Worm (Caenorhabditis elegans) whole organism, late embryonic: ENCODE measurements around the gene ZK1307.2.

Source experiments
- C08G9.2 ChIP-seq: sonication (generic microtip); optimal IDR thresholded peaks from 2 replicates; lab custom pipeline; 2016; ENCODE audit warnings: mild to moderate bottlenecking, missing genetic modification characterization, moderate library complexity, missing compliant biosample characterization
- Y22D7AL.16 ChIP-seq: sonication (generic microtip); optimal IDR thresholded peaks from 2 replicates; lab custom pipeline; 2016; ENCODE audit warnings: missing genetic modification characterization, missing compliant biosample characterization
- ceh-31 ChIP-seq: sonication (generic microtip); optimal IDR thresholded peaks from 2 replicates; lab custom pipeline; 2016; ENCODE audit warnings: missing genetic modification characterization, missing compliant biosample characterization
- ceh-34 ChIP-seq: sonication (generic microtip); optimal IDR thresholded peaks from 2 replicates; lab custom pipeline; 2016; ENCODE audit warnings: mild to moderate bottlenecking, missing genetic modification characterization, missing compliant biosample characterization
- elt-4 ChIP-seq: sonication (generic microtip); optimal IDR thresholded peaks from 2 replicates; lab custom pipeline; 2016; ENCODE audit warnings: missing genetic modification characterization, missing compliant biosample characterization
- fax-1 ChIP-seq: sonication (generic microtip); optimal IDR thresholded peaks from 2 replicates; lab custom pipeline; 2016; ENCODE audit warnings: missing genotype, missing genetic modification characterization, missing compliant biosample characterization
- lin-11 ChIP-seq: fragments of 200-800 bp; sonication (Bioruptor generic); optimal IDR thresholded peaks from 2 replicates; lab custom pipeline; 2018; ENCODE audit warnings: mild to moderate bottlenecking, missing genetic modification characterization, missing compliant biosample characterization
- nhr-11 ChIP-seq: fragments of 150-350 bp; optimal IDR thresholded peaks from 2 replicates; lab custom pipeline; 2014; ENCODE audit warnings: missing biosample characterization, missing genetic modification characterization
- nhr-232 ChIP-seq: sonication (generic microtip); optimal IDR thresholded peaks from 2 replicates; lab custom pipeline; 2016; ENCODE audit warnings: missing genetic modification characterization, missing compliant biosample characterization
- pat-9 ChIP-seq: fragments of 200-800 bp; sonication (Bioruptor generic); optimal IDR thresholded peaks from 2 replicates; lab custom pipeline; 2018; ENCODE audit warnings: mild to moderate bottlenecking, missing genetic modification characterization, moderate library complexity, missing compliant biosample characterization
- pha-2 ChIP-seq: sonication (generic microtip); optimal IDR thresholded peaks from 2 replicates; lab custom pipeline; 2017; ENCODE audit warnings: mild to moderate bottlenecking, missing genetic modification characterization, missing compliant biosample characterization
- rnt-1 ChIP-seq: sonication (generic microtip); optimal IDR thresholded peaks from 2 replicates; lab custom pipeline; 2016; ENCODE audit warnings: missing genetic modification characterization, missing compliant biosample characterization

DNA sequence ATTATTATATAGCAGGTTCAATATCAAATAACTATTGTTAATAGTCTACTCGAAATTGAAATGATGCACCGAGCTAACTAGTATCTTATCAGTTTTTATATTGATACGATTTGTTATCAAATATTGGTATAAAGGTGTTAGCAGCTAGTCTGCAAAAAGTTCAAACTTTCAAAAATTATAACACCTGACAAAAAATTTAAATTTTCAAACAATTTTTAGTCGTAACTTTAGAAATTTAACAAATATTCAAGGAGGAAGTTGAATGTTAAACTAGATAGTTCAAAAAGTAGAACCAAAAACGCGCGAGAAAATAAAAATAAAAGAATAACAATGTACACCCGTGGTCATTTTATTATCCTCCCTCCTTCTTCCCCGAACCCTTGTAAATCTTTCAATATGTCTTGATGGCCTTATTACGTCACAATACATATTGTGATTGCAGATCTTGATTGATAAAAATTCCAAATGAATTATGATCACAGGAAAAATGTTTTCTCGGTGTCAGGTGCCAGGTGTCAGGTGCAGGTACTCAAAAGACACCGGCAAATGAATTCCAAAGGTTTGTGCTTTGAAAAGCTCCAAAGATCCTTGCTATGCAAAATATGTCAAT lies 1.9 kb upstream of the ZK1307.2 start, which contains the start of gene ZK1307.1:
- TF ChIP-seq nhr-11 (tag; lab: Kevin White, UChicago) (no peak), elt-4 (no peak), lin-11 (tag; lab: Kevin White, UChicago) (no peak), rnt-1 (no peak), ceh-31 (tag; lab: Kevin White, UChicago) (no peak), fax-1 (no peak), nhr-232 (tag; lab: Kevin White, UChicago) (no peak), ceh-34 (no peak), C08G9.2 (no peak), pha-2 (tag; lab: Kevin White, UChicago) (no peak), Y22D7AL.16 (no peak), pat-9 (no peak)
